Worm (Caenorhabditis elegans) whole organism, L4 larva: ENCODE results near the gene T28A8.6.

Experiments
- ceh-28 ChIP-seq: fragments of 150-350 bp; optimal IDR thresholded peaks from 2 replicates; lab custom pipeline; 2014; ENCODE audit warnings: missing biosample characterization, missing genetic modification reagents, missing genetic modification characterization
- ctbp-1 ChIP-seq: fragments of 200-800 bp; sonication (Bioruptor generic); IDR thresholded peaks from 2 replicates; pipeline ENCODE4 v1.3.6; 2022; ENCODE audit warnings: missing genetic modification reagents, missing genetic modification characterization, missing compliant biosample characterization
- hlh-11 ChIP-seq: fragments of 200-800 bp; sonication (Bioruptor generic); optimal IDR thresholded peaks from 2 replicates; lab custom pipeline; 2018; ENCODE audit warnings: mild to moderate bottlenecking, missing genetic modification characterization, missing compliant biosample characterization
- lin-15B ChIP-seq: fragments of 150-350 bp; sonication (generic microtip); optimal IDR thresholded peaks from 3 replicates; lab custom pipeline; 2014; ENCODE audit warnings: missing biosample characterization, missing genetic modification characterization
- mdl-1 ChIP-seq, 2 experiments: fragments of 150-350 bp in 1 of 2; sonication (generic microtip) in 1 of 2; optimal IDR thresholded peaks; 2 replicates each; lab custom pipeline; 2014 to 2017; ENCODE audit warnings: missing biosample characterization in 2 of 2, missing genetic modification characterization in 2 of 2
- nhr-11 ChIP-seq: fragments of 150-350 bp; optimal IDR thresholded peaks from 2 replicates; lab custom pipeline; 2014; ENCODE audit warnings: missing biosample characterization, missing genetic modification characterization
- nhr-77 ChIP-seq: fragments of 150-350 bp; optimal IDR thresholded peaks from 2 replicates; lab custom pipeline; 2014; ENCODE audit warnings: missing biosample characterization, missing genetic modification characterization
- pha-4 ChIP-seq, 2 experiments: fragments of 150-350 bp in 1 of 2; fragments of 200-800 bp in 1 of 2; sonication (Bioruptor generic) in 1 of 2; IDR thresholded peaks in 1 of 2; optimal IDR thresholded peaks in 1 of 2; 2 replicates each; pipeline versions ENCODE4 v1.3.6 to Lab custom; 2014 to 2022; ENCODE audit warnings: missing genetic modification characterization in 2 of 2, missing genetic modification reagents in 2 of 2, missing biosample characterization in 1 of 2, missing compliant biosample characterization in 1 of 2
- skn-1 ChIP-seq: fragments of 150-350 bp; optimal IDR thresholded peaks from 2 replicates; lab custom pipeline; 2014; ENCODE audit warnings: missing biosample characterization, missing genetic modification characterization
- snpc-4 ChIP-seq: fragments of 150-350 bp; optimal IDR thresholded peaks from 2 replicates; lab custom pipeline; 2014; ENCODE audit warnings: missing biosample characterization, missing genetic modification characterization
- unc-39 ChIP-seq: sonication (generic microtip); optimal IDR thresholded peaks from 2 replicates; lab custom pipeline; 2017; ENCODE audit warnings: missing biosample characterization, missing genetic modification characterization
- unc-62 ChIP-seq, 3 experiments: fragments of 150-350 bp in 1 of 3; sonication (generic microtip); optimal IDR thresholded peaks in 2 of 3; peaks in 1 of 3; 1 replicate in 1 of 3; 2 replicates in 2 of 3; lab custom pipeline; 2014 to 2017; ENCODE audit warnings: missing biosample characterization in 3 of 3, missing genetic modification characterization in 3 of 3, missing genetic modification reagents in 3 of 3, missing genotype in 1 of 3

DNA sequence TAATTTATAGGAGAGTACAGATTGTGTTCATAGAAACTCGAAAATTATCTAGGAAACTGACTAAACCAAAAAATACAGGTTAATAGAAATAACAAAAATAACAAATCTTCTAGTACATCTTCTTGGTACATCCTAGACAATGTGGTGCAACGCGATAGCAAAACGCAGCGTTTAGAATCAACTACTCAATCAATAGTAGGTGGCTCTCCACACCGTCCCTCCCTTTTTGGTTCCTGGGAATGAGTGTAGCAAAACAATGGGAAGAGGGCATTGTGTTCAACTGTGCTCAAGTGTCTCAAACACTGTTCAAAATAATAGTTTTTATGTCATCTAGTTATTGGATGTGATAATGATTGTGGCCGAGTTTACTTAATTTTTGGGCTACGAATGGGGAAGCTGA lies 22.3 kb upstream of the T28A8.6 start, which contains the start of gene T27E9.6:
- TF ChIP-seq lin-15B (tag; lab: Kevin White, UChicago) (no peak), nhr-11 (tag; lab: Kevin White, UChicago) (no peak), mdl-1 (tag; optimal IDR thresholded peaks at IDR 0.05; lab: Kevin White, UChicago) (no peak), nhr-77 (tag; lab: Kevin White, UChicago) (no peak), unc-62 (GFP tag; optimal IDR thresholded peaks at IDR 0.05 in 1 of 2; lab: Kevin White, UChicago) (no peak), unc-62 (tag; optimal IDR thresholded peaks at IDR 0.05; lab: Kevin White, UChicago) (no peak), snpc-4 (no peak), ctbp-1 (GFP tag; lab: Robert Waterston, UW) (no peak), skn-1 (tag; lab: Kevin White, UChicago) (no peak), hlh-11 (no peak), ceh-28 (tag; lab: Kevin White, UChicago) (no peak), unc-39 (no peak), pha-4 (GFP tag; IDR thresholded peaks at IDR 0.05; lab: Robert Waterston, UW) (no peak), pha-4 (tag; optimal IDR thresholded peaks at IDR 0.05; lab: Kevin White, UChicago) (no peak)
